Worm (Caenorhabditis elegans): ENCODE data around the gene C36C9.4.

DNA sequence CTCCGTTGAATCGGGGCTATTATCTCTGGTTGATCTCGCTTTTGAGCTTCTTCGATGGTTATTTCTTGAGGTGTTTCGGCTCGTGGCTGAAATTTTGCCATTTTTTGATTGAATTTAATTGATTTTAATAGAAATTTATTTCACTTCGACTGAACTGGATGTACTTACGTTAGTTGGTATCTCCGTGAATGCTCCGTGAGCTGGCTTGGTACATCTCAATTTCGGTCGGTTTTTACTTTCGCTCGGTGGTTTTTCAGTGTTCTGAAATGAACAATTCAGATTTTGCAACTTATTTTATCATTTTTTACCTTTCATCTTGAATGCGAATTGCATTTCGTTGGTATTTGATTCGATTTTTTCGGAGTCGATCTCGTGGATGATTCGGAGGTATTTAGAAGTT, 31.9 kb downstream of the C36C9.4 start, which contains the start of gene R09H3.2:
- no peak for TF ChIP-seq nhr-28 (tag; optimal IDR thresholded peaks at IDR 0.05)
- TF ChIP-seq skn-1 (tag; optimal IDR thresholded peaks at IDR 0.05) = no peak
- no peak for TF ChIP-seq lir-3 (tag; optimal IDR thresholded peaks at IDR 0.05; ENCODE audit: poor library complexity)
- TF ChIP-seq hpl-2 (GFP tag; optimal IDR thresholded peaks at IDR 0.05) = no peak
- TF ChIP-seq snpc-4 (tag; optimal IDR thresholded peaks at IDR 0.05) = no peak
- TF ChIP-seq egl-27 (tag; optimal IDR thresholded peaks at IDR 0.05) = no peak
- TF ChIP-seq nhr-237 (tag; optimal IDR thresholded peaks at IDR 0.05) = no peak
- no peak for TF ChIP-seq efl-1 (optimal IDR thresholded peaks at IDR 0.05)
- TF ChIP-seq efl-1 (GFP tag; optimal IDR thresholded peaks at IDR 0.05 in 1 of 2) = peak in 1 of 2 experiments; percentile 5
- no peak for TF ChIP-seq mdl-1 (tag; optimal IDR thresholded peaks at IDR 0.05)
- TF ChIP-seq hlh-17 (GFP tag; optimal IDR thresholded peaks at IDR 0.05; ENCODE audit: borderline replicate concordance) = no peak
- TF ChIP-seq xbp-1 (tag; optimal IDR thresholded peaks at IDR 0.05) = no peak
- TF ChIP-seq lin-13 (GFP tag; optimal IDR thresholded peaks at IDR 0.05) = no peak

Data from whole organism, L1 larva.